Worm (Caenorhabditis elegans) whole organism, midembryonic: ENCODE results near the gene Y47C4A.1.

Experiments used
- cog-1 ChIP-seq: sonication (generic microtip); optimal IDR thresholded peaks from 2 replicates; lab custom pipeline; 2016; ENCODE audit warnings: missing genetic modification characterization, missing compliant biosample characterization
- flt-1 ChIP-seq: fragments of 200-800 bp; sonication (Bioruptor generic); IDR thresholded peaks from 2 replicates; pipeline ENCODE4 v1.3.6; 2022; ENCODE audit warnings: missing genetic modification characterization, missing compliant biosample characterization
- ztf-29 ChIP-seq: fragments of 200-800 bp; sonication (Bioruptor generic); IDR thresholded peaks from 2 replicates; pipeline ENCODE4 v1.3.6; 2022; ENCODE audit warnings: missing genetic modification reagents, missing genetic modification characterization, missing compliant biosample characterization

ce11 chrX:305057-305456 is 19.0 kb upstream of the Y47C4A.1 start:
- TF ChIP-seq cog-1 (tag; lab: Kevin White, UChicago) (no peak), flt-1 (GFP tag; lab: Robert Waterston, UW) (no peak), ztf-29 (GFP tag; lab: Robert Waterston, UW) (no peak)
